Fruit fly (Drosophila melanogaster): Measurements from ENCODE around the gene CG6299.
A peak's percentile ranks its signal among the peaks of the same experiment; 100 is the strongest.

DNA sequence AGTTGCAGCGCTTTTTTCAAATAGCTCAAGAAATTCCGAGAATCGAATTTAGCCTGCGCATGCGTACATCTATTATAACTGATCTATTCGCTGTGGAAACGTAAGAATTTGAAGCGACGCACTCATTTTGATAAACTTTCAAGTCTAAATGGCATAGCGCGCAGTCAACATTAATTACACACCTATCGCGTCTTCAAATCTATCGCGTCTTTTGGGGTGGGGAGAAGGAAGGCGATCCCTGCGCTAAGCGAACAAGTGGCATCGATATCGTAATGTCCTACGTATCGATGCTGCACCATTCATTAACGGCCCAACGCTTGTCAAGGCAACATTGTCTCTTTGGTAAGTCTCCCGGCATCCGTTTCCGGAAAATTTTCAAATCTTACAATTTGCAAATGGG lies 13.3 kb downstream of the CG6299 start, which contains the start of gene CG6324:
- TF ChIP-seq pan (optimal IDR thresholded peaks at IDR 0.05) (no peak), pan (GFP tag; optimal IDR thresholded peaks at IDR 0.05 in 1 of 2, IDR thresholded peaks at IDR 0.05 in 1 of 2) (no peak), Elba2 (GFP tag; optimal IDR thresholded peaks at IDR 0.05) (no peak), Dip3 (GFP tag; optimal IDR thresholded peaks at IDR 0.05) (no peak), dimm (GFP tag; IDR thresholded peaks at IDR 0.05) (no peak), gcm2 (GFP tag; optimal IDR thresholded peaks at IDR 0.05) (no peak), Dref (GFP tag; IDR thresholded peaks at IDR 0.05) (peak; percentile 26; the same call in 1 of the 2 replicates), Sin3A (optimal IDR thresholded peaks at IDR 0.05) (peak; percentile 2), insv (GFP tag; optimal IDR thresholded peaks at IDR 0.05) (no peak), Nf-YC (tag; optimal IDR thresholded peaks at IDR 0.05) (no peak), toy (GFP tag; IDR thresholded peaks at IDR 0.05) (no peak), Gug (GFP tag; IDR thresholded peaks at IDR 0.05) (no peak), Ets65A (GFP tag) (no peak), ftz-f1 (GFP tag; optimal IDR thresholded peaks at IDR 0.05) (no peak)
